Worm (Caenorhabditis elegans) whole organism, L4 larva: Measurements from ENCODE around the gene frm-2.

Experiments
- D1046.2 ChIP-seq: fragments of 200-800 bp; sonication (Bioruptor generic); IDR thresholded peaks from 2 replicates; pipeline ENCODE4 v1.3.6; 2022; ENCODE audit warnings: missing genetic modification characterization, missing compliant biosample characterization
- F10B5.3 ChIP-seq: sonication (generic microtip); optimal IDR thresholded peaks from 2 replicates; lab custom pipeline; 2016; ENCODE audit warnings: mild to moderate bottlenecking, missing genetic modification characterization, missing compliant biosample characterization
- F44E2.7 ChIP-seq: fragments of 200-800 bp; sonication (Bioruptor generic); IDR thresholded peaks from 2 replicates; pipeline ENCODE4 v2.1.2; 2022; ENCODE audit warnings: missing genetic modification characterization, missing compliant biosample characterization
- F49E8.2 ChIP-seq: sonication (generic microtip); optimal IDR thresholded peaks from 2 replicates; lab custom pipeline; 2016; ENCODE audit warnings: missing compliant biosample characterization, mild to moderate bottlenecking, missing genetic modification characterization, borderline replicate concordance
- R02D3.7 ChIP-seq: fragments of 150-350 bp; sonication (generic microtip); optimal IDR thresholded peaks from 3 replicates; lab custom pipeline; 2014; ENCODE audit warnings: missing biosample characterization, missing genetic modification characterization
- Y105C5A.15 ChIP-seq: fragments of 200-800 bp; sonication (Bioruptor generic); IDR thresholded peaks from 2 replicates; pipeline ENCODE4 v1.3.6; 2022; ENCODE audit warnings: missing genetic modification characterization, missing compliant biosample characterization
- Y48G9A.11 ChIP-seq: fragments of 200-800 bp; sonication (Bioruptor generic); IDR thresholded peaks from 2 replicates; pipeline ENCODE4 v1.3.6; 2022; ENCODE audit warnings: missing genetic modification reagents, missing genetic modification characterization, missing compliant biosample characterization
- Y5F2A.4 ChIP-seq: fragments of 200-800 bp; sonication (Bioruptor generic); optimal IDR thresholded peaks from 2 replicates; lab custom pipeline; 2018; ENCODE audit warnings: mild to moderate bottlenecking, missing genetic modification characterization, missing compliant biosample characterization
- ZK337.2 ChIP-seq: fragments of 200-800 bp; sonication (Bioruptor generic); IDR thresholded peaks from 2 replicates; pipeline ENCODE4 v1.3.6; 2022; ENCODE audit warnings: missing genetic modification reagents, missing genetic modification characterization, missing compliant biosample characterization
- aha-1 ChIP-seq: fragments of 150-350 bp; peaks from one replicate; lab custom pipeline; 2014; ENCODE audit warnings: missing biosample characterization, missing genetic modification characterization
- attf-4 ChIP-seq: sonication (generic microtip); optimal IDR thresholded peaks from 3 replicates; lab custom pipeline; 2017; ENCODE audit warnings: missing biosample characterization, missing genetic modification characterization
- ceh-28 ChIP-seq: fragments of 150-350 bp; optimal IDR thresholded peaks from 2 replicates; lab custom pipeline; 2014; ENCODE audit warnings: missing biosample characterization, missing genetic modification reagents, missing genetic modification characterization
- ceh-44 ChIP-seq: fragments of 200-800 bp; sonication (Bioruptor generic); IDR thresholded peaks from 2 replicates; pipeline ENCODE4 v1.3.6; 2022; ENCODE audit warnings: missing genetic modification reagents, missing genetic modification characterization, missing compliant biosample characterization
- ceh-82 ChIP-seq: sonication (generic microtip); optimal IDR thresholded peaks from 2 replicates; lab custom pipeline; 2017; ENCODE audit warnings: missing biosample characterization, missing genetic modification characterization
- daf-19 ChIP-seq: fragments of 200-800 bp; sonication (Bioruptor generic); conservative IDR thresholded peaks from 2 replicates; pipeline ENCODE4 v1.3.6; 2022; ENCODE audit warnings: missing genetic modification characterization, missing compliant biosample characterization
- daf-8 ChIP-seq: fragments of 200-800 bp; sonication (Bioruptor generic); IDR thresholded peaks from 2 replicates; pipeline ENCODE4 v1.3.6; 2022; ENCODE audit warnings: missing genetic modification characterization, missing compliant biosample characterization
- dmd-6 ChIP-seq: fragments of 200-800 bp; sonication (Bioruptor generic); IDR thresholded peaks from 2 replicates; pipeline ENCODE4 v1.3.6; 2022; ENCODE audit warnings: missing genetic modification reagents, missing genetic modification characterization, missing compliant biosample characterization
- duxl-1 ChIP-seq: sonication (generic microtip); optimal IDR thresholded peaks from 2 replicates; lab custom pipeline; 2016; ENCODE audit warnings: mild to moderate bottlenecking, missing genetic modification characterization, moderate library complexity, missing compliant biosample characterization; ENCODE audit not compliant: poor library complexity
- dve-1 ChIP-seq: sonication (generic microtip); optimal IDR thresholded peaks from 2 replicates; lab custom pipeline; 2017; ENCODE audit warnings: antibody characterized with exemption, mild to moderate bottlenecking, missing genetic modification characterization, missing compliant biosample characterization; ENCODE audit not compliant: insufficient read depth
- egl-27 ChIP-seq: sonication (generic microtip); optimal IDR thresholded peaks from 3 replicates; lab custom pipeline; 2017; ENCODE audit warnings: missing biosample characterization, missing genetic modification reagents, missing genetic modification characterization
- fkh-10 ChIP-seq: fragments of 150-350 bp; optimal IDR thresholded peaks from 2 replicates; lab custom pipeline; 2014; ENCODE audit warnings: missing biosample characterization, missing genetic modification reagents, missing genetic modification characterization
- gei-8 ChIP-seq: fragments of 200-800 bp; sonication (Bioruptor generic); optimal IDR thresholded peaks from 2 replicates; lab custom pipeline; 2018; ENCODE audit warnings: mild to moderate bottlenecking, missing genetic modification characterization, missing compliant biosample characterization
- hlh-30 ChIP-seq: sonication (generic microtip); optimal IDR thresholded peaks from 2 replicates; lab custom pipeline; 2017; ENCODE audit warnings: antibody characterized with exemption, mild to moderate bottlenecking, missing genetic modification characterization, missing compliant biosample characterization; ENCODE audit not compliant: insufficient read depth
- lim-7 ChIP-seq: fragments of 200-800 bp; sonication (Bioruptor generic); IDR thresholded peaks from 2 replicates; pipeline ENCODE4 v1.3.6; 2022; ENCODE audit warnings: missing genetic modification characterization, missing compliant biosample characterization
- lin-38 ChIP-seq: fragments of 200-800 bp; sonication (Bioruptor generic); IDR thresholded peaks from 2 replicates; pipeline ENCODE4 v1.3.6; 2022; ENCODE audit warnings: missing genetic modification reagents, missing genetic modification characterization, missing compliant biosample characterization
- lin-39 ChIP-seq: fragments of 150-350 bp; optimal IDR thresholded peaks from 2 replicates; lab custom pipeline; 2014; ENCODE audit warnings: missing biosample characterization, missing genetic modification reagents, missing genetic modification characterization
- lsy-2 ChIP-seq, 2 experiments: fragments of 150-350 bp in 1 of 2; sonication (generic microtip) in 1 of 2; optimal IDR thresholded peaks; 2 replicates each; lab custom pipeline; 2014 to 2017; ENCODE audit warnings: missing biosample characterization in 2 of 2, missing genetic modification characterization in 2 of 2
- madf-9 ChIP-seq: fragments of 200-800 bp; sonication (Bioruptor generic); conservative IDR thresholded peaks from 2 replicates; pipeline ENCODE4 v1.3.6; 2022; ENCODE audit warnings: missing genetic modification reagents, missing genetic modification characterization, missing compliant biosample characterization
- mdt-29 ChIP-seq: fragments of 200-800 bp; sonication (Bioruptor generic); IDR thresholded peaks from 2 replicates; pipeline ENCODE4 v1.3.6; 2022; ENCODE audit warnings: missing genetic modification reagents, missing genetic modification characterization, missing compliant biosample characterization
- mep-1 ChIP-seq: fragments of 150-350 bp; sonication (generic microtip); optimal IDR thresholded peaks from 3 replicates; lab custom pipeline; 2014; ENCODE audit warnings: missing biosample characterization, missing genetic modification characterization
- mes-2 ChIP-seq: sonication (generic microtip); optimal IDR thresholded peaks from 2 replicates; lab custom pipeline; 2016; ENCODE audit warnings: missing genotype, mild to moderate bottlenecking, missing genetic modification characterization, missing compliant biosample characterization; ENCODE audit not compliant: poor library complexity, severe bottlenecking
- nhr-11 ChIP-seq: fragments of 150-350 bp; optimal IDR thresholded peaks from 2 replicates; lab custom pipeline; 2014; ENCODE audit warnings: missing biosample characterization, missing genetic modification characterization
- nhr-28 ChIP-seq: fragments of 150-350 bp; optimal IDR thresholded peaks from 2 replicates; lab custom pipeline; 2014; ENCODE audit warnings: missing biosample characterization, missing genetic modification characterization
- nhr-41 ChIP-seq: fragments of 200-800 bp; sonication (Bioruptor generic); IDR thresholded peaks from 2 replicates; pipeline ENCODE4 v1.3.6; 2022; ENCODE audit warnings: missing genetic modification reagents, missing genetic modification characterization, missing compliant biosample characterization
- nhr-77 ChIP-seq: fragments of 150-350 bp; optimal IDR thresholded peaks from 2 replicates; lab custom pipeline; 2014; ENCODE audit warnings: missing biosample characterization, missing genetic modification characterization
- pha-4 ChIP-seq, 2 experiments: fragments of 150-350 bp in 1 of 2; fragments of 200-800 bp in 1 of 2; sonication (Bioruptor generic) in 1 of 2; IDR thresholded peaks in 1 of 2; optimal IDR thresholded peaks in 1 of 2; 2 replicates each; pipeline versions ENCODE4 v1.3.6 to Lab custom; 2014 to 2022; ENCODE audit warnings: missing genetic modification characterization in 2 of 2, missing genetic modification reagents in 2 of 2, missing biosample characterization in 1 of 2, missing compliant biosample characterization in 1 of 2
- php-3 ChIP-seq: fragments of 200-800 bp; sonication (Bioruptor generic); IDR thresholded peaks from 2 replicates; pipeline ENCODE4 v1.3.6; 2022; ENCODE audit warnings: missing genetic modification reagents, missing genetic modification characterization, missing compliant biosample characterization
- pqm-1 ChIP-seq: sonication (generic microtip); optimal IDR thresholded peaks from 2 replicates; lab custom pipeline; 2017; ENCODE audit warnings: missing biosample characterization, missing genetic modification characterization
- saeg-2 ChIP-seq: fragments of 200-800 bp; sonication (Bioruptor generic); IDR thresholded peaks from 2 replicates; pipeline ENCODE4 v1.3.6; 2022; ENCODE audit warnings: missing genetic modification reagents, missing genetic modification characterization, missing compliant biosample characterization
- snpc-1.2 ChIP-seq: fragments of 200-800 bp; sonication (Bioruptor generic); IDR thresholded peaks from 2 replicates; pipeline ENCODE4 v1.3.6; 2022; ENCODE audit warnings: missing genetic modification reagents, missing genetic modification characterization, missing compliant biosample characterization
- tag-97 ChIP-seq: fragments of 200-800 bp; sonication (Bioruptor generic); IDR thresholded peaks from 2 replicates; pipeline ENCODE4 v1.3.6; 2022; ENCODE audit warnings: missing genetic modification characterization, missing compliant biosample characterization
- tra-1 ChIP-seq: fragments of 200-800 bp; sonication (Bioruptor generic); IDR thresholded peaks from 2 replicates; pipeline ENCODE4 v1.3.6; 2022; ENCODE audit warnings: missing genetic modification reagents, missing genetic modification characterization, missing compliant biosample characterization
- unc-62 ChIP-seq, 3 experiments: fragments of 150-350 bp in 1 of 3; sonication (generic microtip); optimal IDR thresholded peaks in 2 of 3; peaks in 1 of 3; 1 replicate in 1 of 3; 2 replicates in 2 of 3; lab custom pipeline; 2014 to 2017; ENCODE audit warnings: missing biosample characterization in 3 of 3, missing genetic modification characterization in 3 of 3, missing genetic modification reagents in 3 of 3, missing genotype in 1 of 3
- vab-7 ChIP-seq: fragments of 200-800 bp; sonication (Bioruptor generic); IDR thresholded peaks from 2 replicates; pipeline ENCODE4 v1.3.6; 2022; ENCODE audit warnings: missing genetic modification reagents, missing genetic modification characterization, missing compliant biosample characterization
- zfp-2 ChIP-seq: sonication (generic microtip); optimal IDR thresholded peaks from 2 replicates; lab custom pipeline; 2016; ENCODE audit warnings: mild to moderate bottlenecking, missing genetic modification characterization, missing compliant biosample characterization
- zip-11 ChIP-seq: fragments of 200-800 bp; sonication (Bioruptor generic); IDR thresholded peaks from 2 replicates; pipeline ENCODE4 v1.3.6; 2022; ENCODE audit warnings: missing genetic modification characterization, missing compliant biosample characterization
- ztf-11 ChIP-seq: fragments of 150-350 bp; optimal IDR thresholded peaks from 2 replicates; lab custom pipeline; 2014; ENCODE audit warnings: missing biosample characterization, missing genetic modification characterization
- ztf-7 ChIP-seq: fragments of 150-350 bp; optimal IDR thresholded peaks from 2 replicates; lab custom pipeline; 2014; ENCODE audit warnings: missing biosample characterization, missing genetic modification characterization

Gene frm-2

DNA sequence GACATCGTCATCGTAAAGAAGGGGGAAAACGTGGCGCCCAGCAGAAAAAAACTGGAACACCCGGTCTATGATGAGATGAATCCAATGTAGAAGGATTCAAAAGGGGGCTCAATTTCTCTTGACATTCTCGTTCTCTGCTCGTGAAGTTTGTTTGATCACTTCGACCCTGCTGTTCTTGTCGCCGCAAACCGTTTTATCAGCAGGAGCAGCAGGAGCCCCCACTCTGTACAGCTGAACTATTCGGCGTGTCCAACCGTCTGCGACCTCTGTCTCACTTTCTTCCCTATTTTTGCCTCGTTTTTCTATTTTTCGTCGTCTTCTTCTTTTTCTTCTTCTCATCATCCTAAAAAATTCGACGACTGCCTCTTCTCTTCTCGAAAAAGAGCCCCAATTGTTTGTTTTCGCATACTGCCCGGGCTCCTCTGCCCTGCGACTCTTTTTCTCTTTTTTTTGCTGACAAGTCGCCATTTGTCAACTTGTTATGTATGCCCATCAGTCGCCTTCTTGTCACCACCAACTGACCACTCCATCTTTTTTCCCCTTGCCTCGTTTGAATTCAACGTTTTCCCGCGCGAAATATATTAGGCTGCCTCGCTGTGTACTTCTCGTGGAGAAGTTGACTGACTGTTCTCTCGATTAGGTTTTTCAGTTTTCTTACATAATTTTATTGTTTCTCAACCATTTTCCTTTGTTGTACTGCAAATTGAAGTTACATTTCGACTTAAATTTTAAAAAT lies 7.2 kb upstream of the frm-2 start (continued):
- TF ChIP-seq D1046.2 (GFP tag; lab: Robert Waterston, UW) (no peak), duxl-1 (no peak), mes-2 (peak; percentile 66), egl-27 (tag; lab: Kevin White, UChicago) (no peak), dmd-6 (GFP tag; lab: Robert Waterston, UW) (no peak), zip-11 (GFP tag; lab: Robert Waterston, UW) (no peak), Y5F2A.4 (GFP tag; lab: Kevin White, UChicago) (no peak), lim-7 (no peak), php-3 (GFP tag; lab: Robert Waterston, UW) (no peak), pha-4 (GFP tag; IDR thresholded peaks at IDR 0.05; lab: Robert Waterston, UW) (no peak), pha-4 (tag; optimal IDR thresholded peaks at IDR 0.05; lab: Kevin White, UChicago) (no peak), zfp-2 (tag; lab: Kevin White, UChicago) (no peak), ceh-44 (GFP tag; lab: Robert Waterston, UW) (no peak), hlh-30 (tag; lab: Kevin White, UChicago) (no peak), attf-4 (tag; lab: Kevin White, UChicago) (no peak), daf-19 (GFP tag; lab: Robert Waterston, UW) (no peak), madf-9 (GFP tag; lab: Robert Waterston, UW) (no peak), ztf-7 (no peak), nhr-11 (tag; lab: Kevin White, UChicago) (no peak), nhr-28 (no peak), aha-1 (tag; lab: Kevin White, UChicago) (peak; percentile 42), ceh-82 (tag; lab: Kevin White, UChicago) (no peak), unc-62 (GFP tag; optimal IDR thresholded peaks at IDR 0.05 in 1 of 2; lab: Kevin White, UChicago) (peak in 1 of 2 experiments; percentile 93), unc-62 (tag; optimal IDR thresholded peaks at IDR 0.05; lab: Kevin White, UChicago) (no peak), lsy-2 (tag; optimal IDR thresholded peaks at IDR 0.05; lab: Kevin White, UChicago) (no peak), saeg-2 (GFP tag; lab: Robert Waterston, UW) (no peak), nhr-77 (tag; lab: Kevin White, UChicago) (no peak), mdt-29 (no peak), vab-7 (GFP tag; lab: Robert Waterston, UW) (no peak), snpc-1.2 (GFP tag; lab: Robert Waterston, UW) (no peak), ZK337.2 (GFP tag; lab: Robert Waterston, UW) (no peak), ztf-11 (tag; lab: Kevin White, UChicago) (no peak), mep-1 (tag; lab: Kevin White, UChicago) (peak; percentile 14), R02D3.7 (tag; lab: Kevin White, UChicago) (no peak), lin-39 (tag; lab: Kevin White, UChicago) (no peak)
- TF ChIP-seq, all 104 proteins: peak for 9

DNA sequence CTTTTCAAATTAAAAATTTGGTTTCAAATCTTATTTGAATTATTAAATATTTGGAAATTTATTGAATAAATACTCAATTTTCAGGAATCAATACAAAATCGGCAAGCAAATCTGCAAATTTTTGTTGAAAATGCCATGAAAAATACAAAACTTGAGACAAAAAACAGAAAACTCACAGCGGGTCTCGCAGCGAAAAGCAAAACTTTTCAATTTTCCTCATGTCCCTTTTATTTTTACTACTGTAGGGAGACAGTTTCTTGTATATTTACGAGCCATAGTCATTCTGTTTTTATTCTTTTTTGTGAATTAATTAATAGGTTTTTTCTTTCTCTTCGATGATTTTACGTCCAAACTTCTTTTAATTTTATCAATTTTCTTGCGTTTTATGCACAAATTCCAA lies 6.5 kb upstream of the frm-2 start:
- TF ChIP-seq zip-11 (GFP tag; lab: Robert Waterston, UW) (no peak), nhr-41 (GFP tag; lab: Robert Waterston, UW) (no peak), F44E2.7 (GFP tag; lab: Robert Waterston, UW) (no peak), dve-1 (tag; lab: Kevin White, UChicago) (no peak), gei-8 (GFP tag; lab: Kevin White, UChicago) (no peak), Y5F2A.4 (GFP tag; lab: Kevin White, UChicago) (no peak), zfp-2 (tag; lab: Kevin White, UChicago) (no peak), F10B5.3 (tag; lab: Kevin White, UChicago) (no peak), nhr-77 (tag; lab: Kevin White, UChicago) (no peak), Y105C5A.15 (GFP tag; lab: Robert Waterston, UW) (no peak), ceh-28 (tag; lab: Kevin White, UChicago) (no peak), tra-1 (GFP tag; lab: Robert Waterston, UW) (no peak), lin-38 (GFP tag; lab: Robert Waterston, UW) (peak; percentile 21; the same call in 1 of the 2 replicates), daf-8 (GFP tag; lab: Robert Waterston, UW) (no peak), ztf-7 (no peak), pqm-1 (tag; lab: Kevin White, UChicago) (no peak), R02D3.7 (tag; lab: Kevin White, UChicago) (peak; percentile 12), mdt-29 (no peak), pha-4 (GFP tag; IDR thresholded peaks at IDR 0.05; lab: Robert Waterston, UW) (no peak), pha-4 (tag; optimal IDR thresholded peaks at IDR 0.05; lab: Kevin White, UChicago) (no peak), tag-97 (GFP tag; lab: Robert Waterston, UW) (no peak), fkh-10 (no peak), Y48G9A.11 (GFP tag; lab: Robert Waterston, UW) (peak; percentile 54; the same call in 1 of the 2 replicates), F49E8.2 (tag; lab: Kevin White, UChicago) (peak; percentile 27)
